Fruit fly (Drosophila melanogaster) whole organism, embryonic: ENCODE results near the gene Tasp1.
A peak's percentile ranks its signal among the peaks of the same experiment; 100 is the strongest.

Experiments
- Adf1 ChIP-seq: fragments of 200-800 bp; sonication (Bioruptor generic); IDR thresholded peaks from 2 replicates; pipeline ENCODE4 v1.3.6; 2022; ENCODE audit warnings: missing biosample characterization, missing genetic modification characterization
- B-H1 ChIP-seq: fragments of 200-800 bp; sonication (Bioruptor generic); IDR thresholded peaks from 3 replicates; pipeline ENCODE4 v1.3.6; 2022; ENCODE audit warnings: missing biosample characterization, missing genetic modification characterization
- BEAF-32 ChIP-seq: fragments of 200-800 bp; sonication (Bioruptor generic); optimal IDR thresholded peaks from 3 replicates; lab custom pipeline; 2017; ENCODE audit warnings: missing biosample characterization, missing genetic modification characterization, mild to moderate bottlenecking, moderate library complexity, missing genetic modification reagents
- CG11723 ChIP-seq: fragments of 200-800 bp; sonication (Bioruptor generic); optimal IDR thresholded peaks from 2 replicates; lab custom pipeline; 2017; ENCODE audit warnings: missing biosample characterization, mild to moderate bottlenecking, missing genetic modification characterization
- CG12071 ChIP-seq: fragments of 200-800 bp; sonication (Bioruptor generic); optimal IDR thresholded peaks from 3 replicates; lab custom pipeline; 2018; ENCODE audit warnings: missing biosample characterization, mild to moderate bottlenecking, missing genetic modification characterization
- CG12219 ChIP-seq: fragments of 200-800 bp; sonication (Bioruptor generic); optimal IDR thresholded peaks from 3 replicates; lab custom pipeline; 2018; ENCODE audit warnings: missing biosample characterization, mild to moderate bottlenecking, missing genetic modification characterization
- CG12659 ChIP-seq: fragments of 200-800 bp; sonication (Bioruptor generic); optimal IDR thresholded peaks from 3 replicates; lab custom pipeline; 2017; ENCODE audit warnings: mild to moderate bottlenecking, missing biosample characterization, missing genetic modification reagents, missing genetic modification characterization
- CG12744 ChIP-seq: fragments of 200-800 bp; sonication (Bioruptor generic); optimal IDR thresholded peaks from 2 replicates; lab custom pipeline; 2016; ENCODE audit warnings: missing biosample characterization, missing genetic modification characterization
- CG14667 ChIP-seq: fragments of 200-800 bp; sonication (Bioruptor generic); IDR thresholded peaks from 2 replicates; pipeline ENCODE4 v1.3.6; 2022; ENCODE audit warnings: missing biosample characterization, missing genetic modification characterization
- CG17568 ChIP-seq: fragments of 200-800 bp; sonication (Bioruptor generic); optimal IDR thresholded peaks from 2 replicates; lab custom pipeline; 2018; ENCODE audit warnings: missing biosample characterization, mild to moderate bottlenecking, missing genetic modification characterization, moderate library complexity
- CG18262 ChIP-seq: fragments of 200-800 bp; optimal IDR thresholded peaks from 3 replicates; lab custom pipeline; 2019; ENCODE audit warnings: missing biosample characterization, mild to moderate bottlenecking, missing genetic modification characterization, moderate library complexity
- CG2120 ChIP-seq: fragments of 200-800 bp; sonication (Bioruptor generic); optimal IDR thresholded peaks from 3 replicates; lab custom pipeline; 2016; ENCODE audit warnings: missing biosample characterization, missing genetic modification characterization
- CG3163 ChIP-seq: fragments of 200-800 bp; sonication (Bioruptor generic); optimal IDR thresholded peaks from 3 replicates; lab custom pipeline; 2016; ENCODE audit warnings: missing biosample characterization, missing genetic modification characterization
- CG3407 ChIP-seq: fragments of 200-800 bp; sonication (Bioruptor generic); optimal IDR thresholded peaks from 2 replicates; lab custom pipeline; 2018; ENCODE audit warnings: missing biosample characterization, mild to moderate bottlenecking, missing genetic modification characterization
- CG34224 ChIP-seq: fragments of 200-800 bp; sonication (Bioruptor generic); IDR thresholded peaks from 3 replicates; pipeline ENCODE4 v1.3.6; 2022; ENCODE audit warnings: missing biosample characterization, missing genetic modification characterization; ENCODE audit not compliant: partially characterized antibody
- CG3726 ChIP-seq: fragments of 200-800 bp; sonication (Bioruptor generic); IDR thresholded peaks from 3 replicates; pipeline ENCODE4, ENCODE4 v1.3.6; 2022; ENCODE audit warnings: missing biosample characterization, missing genetic modification characterization
- CG4854 ChIP-seq: fragments of 200-800 bp; sonication (Bioruptor generic); optimal IDR thresholded peaks from 2 replicates; lab custom pipeline; 2016; ENCODE audit warnings: missing biosample characterization, missing genetic modification characterization, inconsistent platforms
- CG6272 ChIP-seq: fragments of 200-800 bp; sonication (Bioruptor generic); IDR thresholded peaks from 2 replicates; pipeline ENCODE4 v1.3.6; 2022; ENCODE audit warnings: missing biosample characterization, missing genetic modification characterization
- CG6683 ChIP-seq: fragments of 200-800 bp; sonication (Bioruptor generic); optimal IDR thresholded peaks from 2 replicates; lab custom pipeline; 2017; ENCODE audit warnings: missing biosample characterization, mild to moderate bottlenecking, missing genetic modification characterization, missing genetic modification reagents
- CG6689 ChIP-seq: fragments of 200-800 bp; sonication (Bioruptor generic); IDR thresholded peaks from 2 replicates; pipeline ENCODE4 v1.3.6; 2022; ENCODE audit warnings: missing biosample characterization, missing genetic modification characterization
- CG6854 ChIP-seq: fragments of 200-800 bp; sonication (Bioruptor generic); optimal IDR thresholded peaks from 3 replicates; lab custom pipeline; 2017; ENCODE audit warnings: missing biosample characterization, mild to moderate bottlenecking, missing genetic modification characterization
- CG7556 ChIP-seq: fragments of 200-800 bp; sonication (Bioruptor generic); optimal IDR thresholded peaks from 2 replicates; lab custom pipeline; 2017; ENCODE audit warnings: missing biosample characterization, mild to moderate bottlenecking, missing genetic modification characterization
- CG8089 ChIP-seq: fragments of 200-800 bp; sonication (Bioruptor generic); optimal IDR thresholded peaks from 3 replicates; lab custom pipeline; 2016; ENCODE audit warnings: missing biosample characterization, missing genetic modification characterization
- CG8281 ChIP-seq: fragments of 200-800 bp; sonication (Bioruptor generic); optimal IDR thresholded peaks from 2 replicates; lab custom pipeline; 2018; ENCODE audit warnings: missing biosample characterization, mild to moderate bottlenecking, missing genetic modification characterization, moderate library complexity
- CTCF ChIP-seq: fragments of 200-800 bp; sonication (Bioruptor generic); optimal IDR thresholded peaks from 2 replicates; lab custom pipeline; 2017; ENCODE audit warnings: missing biosample characterization, mild to moderate bottlenecking, missing genetic modification characterization, moderate library complexity
- Dref ChIP-seq: fragments of 200-800 bp; sonication (Bioruptor generic); IDR thresholded peaks from 2 replicates; pipeline ENCODE4 v1.3.6; 2022; ENCODE audit warnings: missing biosample characterization, missing genetic modification characterization
- Ets97D ChIP-seq: fragments of 200-800 bp; sonication (Bioruptor generic); optimal IDR thresholded peaks from 3 replicates; lab custom pipeline; 2016; ENCODE audit warnings: missing biosample characterization, missing genetic modification characterization
- Gug ChIP-seq: fragments of 200-800 bp; sonication (Bioruptor generic); IDR thresholded peaks from 4 replicates; pipeline ENCODE4 v1.3.6; 2022; ENCODE audit warnings: missing biosample characterization, missing genetic modification characterization
- HLH4C ChIP-seq: fragments of 200-800 bp; sonication (Bioruptor generic); IDR thresholded peaks from 3 replicates; pipeline ENCODE4 v1.3.6; 2022; ENCODE audit warnings: missing biosample characterization, missing genetic modification characterization; ENCODE audit not compliant: partially characterized antibody
- Hr3 ChIP-seq: fragments of 200-800 bp; sonication (Bioruptor generic); optimal IDR thresholded peaks from 3 replicates; lab custom pipeline; 2016; ENCODE audit warnings: missing biosample characterization, missing genetic modification characterization
- MTF-1 ChIP-seq: fragments of 200-800 bp; sonication (Bioruptor generic); optimal IDR thresholded peaks from 2 replicates; lab custom pipeline; 2018; ENCODE audit warnings: missing biosample characterization, mild to moderate bottlenecking, missing genetic modification characterization, borderline replicate concordance
- Med ChIP-seq: fragments of 200-800 bp; sonication (Bioruptor generic); peaks from one replicate; lab custom pipeline; 2016; ENCODE audit warnings: missing biosample characterization, missing genetic modification characterization, mild to moderate bottlenecking, inconsistent platforms, moderate library complexity
- Neu2 ChIP-seq: fragments of 200-800 bp; sonication (Bioruptor generic); optimal IDR thresholded peaks from 3 replicates; lab custom pipeline; 2016; ENCODE audit warnings: missing biosample characterization, missing genetic modification characterization, borderline replicate concordance
- disco-r ChIP-seq: fragments of 200-800 bp; sonication (Bioruptor generic); optimal IDR thresholded peaks from 2 replicates; lab custom pipeline; 2016; ENCODE audit warnings: missing biosample characterization, missing genetic modification characterization
- fd102C ChIP-seq: fragments of 200-800 bp; sonication (Bioruptor generic); optimal IDR thresholded peaks from 2 replicates; lab custom pipeline; 2018; ENCODE audit warnings: missing biosample characterization, mild to moderate bottlenecking, missing genetic modification characterization, moderate library complexity
- h ChIP-seq: fragments of >200 bp; optimal IDR thresholded peaks from 2 replicates; lab custom pipeline; 2017
- jumu ChIP-seq: fragments of 200-800 bp; sonication (Bioruptor generic); optimal IDR thresholded peaks from 3 replicates; lab custom pipeline; 2016; ENCODE audit warnings: missing biosample characterization, missing genetic modification characterization
- kay ChIP-seq: fragments of 200-800 bp; sonication (Bioruptor generic); optimal IDR thresholded peaks from 2 replicates; lab custom pipeline; 2016; ENCODE audit warnings: missing biosample characterization, missing genetic modification characterization
- kni ChIP-seq: fragments of 200-800 bp; sonication (Bioruptor generic); optimal IDR thresholded peaks from 3 replicates; lab custom pipeline; 2017; ENCODE audit warnings: mild to moderate bottlenecking, missing biosample characterization, missing genetic modification reagents, missing genetic modification characterization
- lola ChIP-seq, 3 experiments: fragments of >200 bp in 2 of 3; fragments of 200-800 bp in 1 of 3; sonication (Bioruptor generic) in 1 of 3; optimal IDR thresholded peaks; 2 replicates each; lab custom pipeline; 2017 to 2019; ENCODE audit warnings: missing biosample characterization in 3 of 3, missing genetic modification characterization in 3 of 3, mild to moderate bottlenecking in 1 of 3, moderate library complexity in 1 of 3
- ranshi ChIP-seq: fragments of 200-800 bp; sonication (Bioruptor generic); IDR thresholded peaks from 2 replicates; pipeline ENCODE4 v1.3.6; 2022; ENCODE audit warnings: missing biosample characterization, missing genetic modification characterization
- row ChIP-seq: fragments of 200-800 bp; sonication (Bioruptor generic); IDR thresholded peaks from 3 replicates; pipeline ENCODE4 v1.3.6; 2022; ENCODE audit warnings: missing biosample characterization, missing genetic modification characterization
- seq ChIP-seq: fragments of 200-800 bp; sonication (Bioruptor generic); IDR thresholded peaks from 2 replicates; pipeline ENCODE4 v1.3.6; 2022; ENCODE audit warnings: missing biosample characterization, missing genetic modification characterization
- shn ChIP-seq: fragments of 200-800 bp; sonication (Bioruptor generic); optimal IDR thresholded peaks from 3 replicates; lab custom pipeline; 2016; ENCODE audit warnings: missing biosample characterization, missing genetic modification characterization
- stc ChIP-seq: fragments of 200-800 bp; sonication (Bioruptor generic); IDR thresholded peaks from 2 replicates; pipeline ENCODE4 v1.3.6; 2022; ENCODE audit warnings: missing biosample characterization, missing genetic modification characterization
- tll ChIP-seq, 2 experiments: fragments of 200-800 bp in 1 of 2; fragments of >200 bp in 1 of 2; sonication (Bioruptor generic) in 1 of 2; optimal IDR thresholded peaks; 2 replicates each; lab custom pipeline; 2017 to 2019; ENCODE audit warnings: missing biosample characterization in 2 of 2, missing genetic modification characterization in 2 of 2, mild to moderate bottlenecking in 1 of 2, moderate library complexity in 1 of 2
- twi ChIP-seq: fragments of 200-800 bp; optimal IDR thresholded peaks from 2 replicates; lab custom pipeline; 2019; ENCODE audit warnings: missing biosample characterization, mild to moderate bottlenecking, missing genetic modification characterization, moderate library complexity
- unc-4 ChIP-seq: fragments of 200-800 bp; sonication (Bioruptor generic); IDR thresholded peaks from 2 replicates; pipeline ENCODE4 v1.3.6; 2022; ENCODE audit warnings: missing biosample characterization, missing genetic modification characterization; ENCODE audit not compliant: partially characterized antibody
- vfl ChIP-seq: fragments of 200-800 bp; sonication (Bioruptor generic); optimal IDR thresholded peaks from 2 replicates; lab custom pipeline; 2016; ENCODE audit warnings: missing biosample characterization, missing genetic modification characterization
- vvl ChIP-seq: fragments of 200-800 bp; sonication (Bioruptor generic); IDR thresholded peaks from 2 replicates; pipeline ENCODE4 v1.3.6; 2022; ENCODE audit warnings: missing biosample characterization, missing genetic modification characterization
- wdn ChIP-seq: fragments of 200-800 bp; sonication (Bioruptor generic); IDR thresholded peaks from 2 replicates; pipeline ENCODE4 v1.3.6; 2022; ENCODE audit warnings: missing biosample characterization, missing genetic modification characterization

Tasp1 gene

dm6 chr3L:16105528-16105927, 18.2 kb upstream of the Tasp1 start, which contains the start of the genes IntS9 and CG43295 (continued):
- no peak for TF ChIP-seq MTF-1 (GFP tag; lab: Kevin White, UChicago)
- no peak for TF ChIP-seq CTCF (GFP tag; lab: Kevin White, UChicago)
- peak in 1 of 3 experiments; percentile 76 for TF ChIP-seq lola (GFP tag; optimal IDR thresholded peaks at IDR 0.05; lab: Kevin White, UChicago)
- TF ChIP-seq B-H1 (GFP tag; lab: Robert Waterston, UW) = peak; percentile 79
- peak; percentile 46 for TF ChIP-seq disco-r (GFP tag; lab: Kevin White, UChicago)
- peak; percentile 73 for TF ChIP-seq CG3163 (GFP tag; lab: Kevin White, UChicago)
- no peak for TF ChIP-seq CG11723 (GFP tag; lab: Kevin White, UChicago)
- peak; percentile 79 for TF ChIP-seq CG18262 (tag; lab: Kevin White, UChicago)
- peak; percentile 5 for TF ChIP-seq CG6854 (GFP tag; lab: Kevin White, UChicago)
- no peak for TF ChIP-seq CG12071 (GFP tag; lab: Kevin White, UChicago)
- TF ChIP-seq Neu2 (GFP tag; lab: Kevin White, UChicago) = peak; percentile 74
- TF ChIP-seq Gug (GFP tag; lab: Robert Waterston, UW) = peak; percentile 68
- TF ChIP-seq kni (GFP tag; lab: Kevin White, UChicago) = no peak
- peak; percentile 26; the same call in 1 of the 2 replicates for TF ChIP-seq Dref (GFP tag; lab: Robert Waterston, UW)
- 0 out of 3 replicates have a peak, but pooled peaks have one; percentile 49 for TF ChIP-seq HLH4C (GFP tag; lab: Robert Waterston, UW)
- TF ChIP-seq CG12659 (GFP tag; lab: Kevin White, UChicago) = peak; percentile 71
- TF ChIP-seq kay (GFP tag; lab: Kevin White, UChicago) = peak; percentile 64
- no peak for TF ChIP-seq CG7556 (GFP tag; lab: Kevin White, UChicago)
- TF ChIP-seq CG14667 = peak; percentile 66
- TF ChIP-seq Hr3 = peak; percentile 83
- peak; percentile 76 for TF ChIP-seq CG12744 (GFP tag; lab: Kevin White, UChicago)
- no peak for TF ChIP-seq CG8281 (tag; lab: Kevin White, UChicago)
- TF ChIP-seq row (GFP tag; lab: Robert Waterston, UW) = peak; percentile 93
- TF ChIP-seq stc = peak; percentile 82
- peak; percentile 84 for TF ChIP-seq CG8089 (GFP tag; lab: Kevin White, UChicago)
- peak; percentile 77 for TF ChIP-seq wdn (GFP tag; lab: Robert Waterston, UW)
- no peak for TF ChIP-seq tll (GFP tag; optimal IDR thresholded peaks at IDR 0.05; lab: Kevin White, UChicago)
- TF ChIP-seq unc-4 (GFP tag; lab: Robert Waterston, UW) = no peak
- no peak for TF ChIP-seq CG17568 (GFP tag; lab: Kevin White, UChicago)
- TF ChIP-seq Adf1 = no peak; the same call in 1 of the 2 replicates
- peak; percentile 17 for TF ChIP-seq fd102C (GFP tag; lab: Kevin White, UChicago)
- peak; percentile 85 for TF ChIP-seq ranshi
- peak; percentile 88 for TF ChIP-seq shn (GFP tag; lab: Kevin White, UChicago)
- TF ChIP-seq jumu (GFP tag; lab: Kevin White, UChicago) = peak; percentile 89
- TF ChIP-seq CG34224 (GFP tag; lab: Robert Waterston, UW) = peak; percentile 35; the same call in 1 of the 3 replicates
- peak; percentile 98 for TF ChIP-seq Med (GFP tag; lab: Kevin White, UChicago)
- peak; percentile 77 for TF ChIP-seq CG6272
- TF ChIP-seq CG6683 = peak; percentile 19
- TF ChIP-seq vfl (GFP tag; lab: Kevin White, UChicago) = peak; percentile 79
- peak; percentile 69 for TF ChIP-seq CG12219 (GFP tag; lab: Kevin White, UChicago)
- TF ChIP-seq BEAF-32 (GFP tag; lab: Kevin White, UChicago) = peak; percentile 25
- no peak for TF ChIP-seq twi (tag; lab: Kevin White, UChicago)
- TF ChIP-seq CG6689 (GFP tag; lab: Robert Waterston, UW) = peak; percentile 88
- peak; percentile 79 for TF ChIP-seq seq (GFP tag; lab: Robert Waterston, UW)
- peak; percentile 74 for TF ChIP-seq CG3726 (GFP tag; lab: Robert Waterston, UW)
- peak; percentile 71 for TF ChIP-seq Ets97D (GFP tag; lab: Kevin White, UChicago)
- TF ChIP-seq CG4854 (GFP tag; lab: Kevin White, UChicago) = peak; percentile 73
- TF ChIP-seq h (lab: Kevin White, UChicago) = no peak
- TF ChIP-seq CG3407 = no peak
- peak; percentile 93 for TF ChIP-seq vvl
- peak; percentile 90 for TF ChIP-seq CG2120 (GFP tag; lab: Kevin White, UChicago)
